Fruit fly (Drosophila melanogaster) whole organism, prepupa: ENCODE measurements around the gene CG5157.

Source experiments
- Blimp-1 ChIP-seq: fragments of 200-800 bp; sonication (Bioruptor generic); optimal IDR thresholded peaks from 3 replicates; lab custom pipeline; 2017; ENCODE audit warnings: missing biosample characterization, missing genetic modification characterization, mild to moderate bottlenecking, moderate library complexity, missing genetic modification reagents
- CG10631 ChIP-seq: fragments of 200-800 bp; sonication (Bioruptor generic); optimal IDR thresholded peaks from 2 replicates; lab custom pipeline; 2016; ENCODE audit warnings: missing biosample characterization, missing genetic modification characterization
- CG10669 ChIP-seq: fragments of 200-800 bp; sonication (Bioruptor generic); optimal IDR thresholded peaks from 3 replicates; lab custom pipeline; 2018; ENCODE audit warnings: missing biosample characterization, mild to moderate bottlenecking, missing genetic modification characterization, moderate library complexity
- CG11762 ChIP-seq: fragments of 200-800 bp; sonication (Bioruptor generic); optimal IDR thresholded peaks from 3 replicates; lab custom pipeline; 2016; ENCODE audit warnings: missing biosample characterization, missing genetic modification characterization; ENCODE audit not compliant: insufficient read depth
- CG11902 ChIP-seq: fragments of 200-800 bp; sonication (Bioruptor generic); optimal IDR thresholded peaks from 3 replicates; lab custom pipeline; 2016; ENCODE audit warnings: missing biosample characterization, missing genetic modification characterization
- CG1621 ChIP-seq: fragments of 200-800 bp; sonication (Bioruptor generic); optimal IDR thresholded peaks from 3 replicates; lab custom pipeline; 2018; ENCODE audit warnings: missing biosample characterization, mild to moderate bottlenecking, missing genetic modification characterization
- CG16779 ChIP-seq: fragments of 200-800 bp; sonication (Bioruptor generic); optimal IDR thresholded peaks from 3 replicates; lab custom pipeline; 2017; ENCODE audit warnings: missing biosample characterization, mild to moderate bottlenecking, missing genetic modification characterization
- CG3032 ChIP-seq: fragments of 200-800 bp; optimal IDR thresholded peaks from 2 replicates; lab custom pipeline; 2019; ENCODE audit warnings: missing biosample characterization, mild to moderate bottlenecking, missing genetic modification characterization, moderate library complexity
- CG31627 ChIP-seq: fragments of 200-800 bp; sonication (Bioruptor generic); optimal IDR thresholded peaks from 3 replicates; lab custom pipeline; 2016; ENCODE audit warnings: missing biosample characterization, missing genetic modification characterization
- CG32006 ChIP-seq: fragments of 200-800 bp; sonication (Bioruptor generic); optimal IDR thresholded peaks from 3 replicates; lab custom pipeline; 2017; ENCODE audit warnings: missing biosample characterization, mild to moderate bottlenecking, missing genetic modification characterization
- CG3919 ChIP-seq: fragments of 200-800 bp; sonication (Bioruptor generic); optimal IDR thresholded peaks from 3 replicates; lab custom pipeline; 2016; ENCODE audit warnings: missing biosample characterization, missing genetic modification characterization
- CG4318 ChIP-seq: fragments of 200-800 bp; sonication (Bioruptor generic); optimal IDR thresholded peaks from 3 replicates; lab custom pipeline; 2017; ENCODE audit warnings: missing biosample characterization, mild to moderate bottlenecking, missing genetic modification characterization
- CG6792 ChIP-seq: fragments of 200-800 bp; sonication (Bioruptor generic); optimal IDR thresholded peaks from 3 replicates; lab custom pipeline; 2016; ENCODE audit warnings: missing biosample characterization, missing genetic modification characterization
- CG6808 ChIP-seq: fragments of 200-800 bp; sonication (Bioruptor generic); optimal IDR thresholded peaks from 3 replicates; lab custom pipeline; 2017; ENCODE audit warnings: missing biosample characterization, missing genetic modification characterization, mild to moderate bottlenecking, moderate library complexity, missing genetic modification reagents
- CG6854 ChIP-seq: fragments of 200-800 bp; sonication (Bioruptor generic); optimal IDR thresholded peaks from 2 replicates; lab custom pipeline; 2017; ENCODE audit warnings: missing biosample characterization, mild to moderate bottlenecking, missing genetic modification characterization
- CG7368 ChIP-seq: fragments of 200-800 bp; sonication (Bioruptor generic); optimal IDR thresholded peaks from 3 replicates; lab custom pipeline; 2016; ENCODE audit warnings: missing biosample characterization, missing genetic modification characterization
- CG9139 ChIP-seq: fragments of 200-800 bp; sonication (Bioruptor generic); optimal IDR thresholded peaks from 3 replicates; lab custom pipeline; 2017; ENCODE audit warnings: missing biosample characterization, mild to moderate bottlenecking, missing genetic modification characterization
- Eip75B ChIP-seq: fragments of 200-800 bp; sonication (Bioruptor generic); optimal IDR thresholded peaks from 3 replicates; lab custom pipeline; 2016; ENCODE audit warnings: missing biosample characterization, missing genetic modification characterization
- Eip78C ChIP-seq: fragments of 200-800 bp; sonication (Bioruptor generic); peaks from one replicate; lab custom pipeline; 2016; ENCODE audit warnings: missing biosample characterization, missing genetic modification characterization
- Ets21C ChIP-seq: fragments of 200-800 bp; sonication (Bioruptor generic); optimal IDR thresholded peaks from 3 replicates; lab custom pipeline; 2016; ENCODE audit warnings: missing biosample characterization, missing genetic modification characterization
- Ets96B ChIP-seq: fragments of 200-800 bp; optimal IDR thresholded peaks from 2 replicates; lab custom pipeline; 2019; ENCODE audit warnings: missing biosample characterization, mild to moderate bottlenecking, missing genetic modification characterization, moderate library complexity
- Hr39 ChIP-seq: fragments of 200-800 bp; sonication (Bioruptor generic); optimal IDR thresholded peaks from 2 replicates; lab custom pipeline; 2016; ENCODE audit warnings: missing biosample characterization, missing genetic modification characterization
- Hr4 ChIP-seq: fragments of 200-800 bp; sonication (Bioruptor generic); optimal IDR thresholded peaks from 3 replicates; lab custom pipeline; 2016; ENCODE audit warnings: missing biosample characterization, missing genetic modification characterization
- Lpt ChIP-seq: fragments of 200-800 bp; sonication (Bioruptor generic); optimal IDR thresholded peaks from 3 replicates; lab custom pipeline; 2016; ENCODE audit warnings: missing biosample characterization, missing genetic modification characterization
- Met ChIP-seq: fragments of 200-800 bp; sonication (Bioruptor generic); optimal IDR thresholded peaks from 3 replicates; lab custom pipeline; 2016; ENCODE audit warnings: missing biosample characterization, missing genetic modification characterization
- OdsH ChIP-seq: fragments of 200-800 bp; sonication (Bioruptor generic); optimal IDR thresholded peaks from 3 replicates; lab custom pipeline; 2016; ENCODE audit warnings: missing biosample characterization, missing genetic modification characterization
- Smox ChIP-seq: fragments of 200-800 bp; sonication (Bioruptor generic); optimal IDR thresholded peaks from 3 replicates; lab custom pipeline; 2016; ENCODE audit warnings: missing biosample characterization, missing genetic modification characterization
- Sox14 ChIP-seq: fragments of 200-800 bp; sonication (Bioruptor generic); optimal IDR thresholded peaks from 3 replicates; lab custom pipeline; 2016; ENCODE audit warnings: missing biosample characterization, missing genetic modification characterization
- acj6 ChIP-seq: fragments of 200-800 bp; sonication (Bioruptor generic); optimal IDR thresholded peaks from 3 replicates; lab custom pipeline; 2016; ENCODE audit warnings: missing biosample characterization, missing genetic modification characterization
- cyc ChIP-seq: fragments of 200-800 bp; sonication (Bioruptor generic); optimal IDR thresholded peaks from 3 replicates; lab custom pipeline; 2016; ENCODE audit warnings: missing biosample characterization, missing genetic modification characterization
- dac ChIP-seq: fragments of 200-800 bp; sonication (Bioruptor generic); optimal IDR thresholded peaks from 2 replicates; lab custom pipeline; 2017; ENCODE audit warnings: missing biosample characterization, mild to moderate bottlenecking, missing genetic modification characterization
- dsx ChIP-seq: fragments of 200-800 bp; optimal IDR thresholded peaks from 3 replicates; lab custom pipeline; 2019; ENCODE audit warnings: missing biosample characterization, mild to moderate bottlenecking, missing genetic modification characterization, moderate library complexity; ENCODE audit not compliant: poor library complexity, severe bottlenecking
- eg ChIP-seq: fragments of 200-800 bp; sonication (Bioruptor generic); IDR thresholded peaks from 3 replicates; pipeline ENCODE4 v1.3.6; 2022; ENCODE audit warnings: missing biosample characterization, missing genetic modification characterization
- esn ChIP-seq: fragments of 200-800 bp; sonication (Bioruptor generic); optimal IDR thresholded peaks from 2 replicates; lab custom pipeline; 2016; ENCODE audit warnings: missing biosample characterization, mild to moderate bottlenecking, missing genetic modification characterization, moderate library complexity
- fkh ChIP-seq: fragments of 200-800 bp; sonication (Bioruptor generic); optimal IDR thresholded peaks from 3 replicates; lab custom pipeline; 2017; ENCODE audit warnings: missing biosample characterization, mild to moderate bottlenecking, missing genetic modification characterization, moderate library complexity
- lz ChIP-seq: fragments of 200-800 bp; sonication (Bioruptor generic); optimal IDR thresholded peaks from 3 replicates; lab custom pipeline; 2016; ENCODE audit warnings: missing biosample characterization, missing genetic modification characterization
- net ChIP-seq: fragments of 200-800 bp; sonication (Bioruptor generic); optimal IDR thresholded peaks from 3 replicates; lab custom pipeline; 2016; ENCODE audit warnings: missing biosample characterization, missing genetic modification characterization
- salr ChIP-seq, 2 experiments: fragments of 200-800 bp; sonication (Bioruptor generic); optimal IDR thresholded peaks; 3 replicates each; lab custom pipeline; 2016 to 2018; ENCODE audit warnings: missing biosample characterization in 2 of 2, missing genetic modification characterization in 2 of 2, mild to moderate bottlenecking in 1 of 2
- spab ChIP-seq: fragments of 200-800 bp; sonication (Bioruptor generic); optimal IDR thresholded peaks from 2 replicates; lab custom pipeline; 2017; ENCODE audit warnings: missing biosample characterization, mild to moderate bottlenecking, missing genetic modification characterization, missing genetic modification reagents
- ss ChIP-seq, 2 experiments: fragments of 200-800 bp; sonication (Bioruptor generic); optimal IDR thresholded peaks; 2 replicates in 1 of 2; 3 replicates in 1 of 2; lab custom pipeline; 2017 to 2018; ENCODE audit warnings: mild to moderate bottlenecking in 2 of 2, missing biosample characterization in 2 of 2, missing genetic modification characterization in 2 of 2, moderate library complexity in 1 of 2
- svp ChIP-seq: fragments of 200-800 bp; sonication (Bioruptor generic); peaks from one replicate; lab custom pipeline; 2016; ENCODE audit warnings: missing biosample characterization, missing genetic modification characterization
- vri ChIP-seq: fragments of 200-800 bp; sonication (Bioruptor generic); optimal IDR thresholded peaks from 3 replicates; lab custom pipeline; 2016; ENCODE audit warnings: missing biosample characterization, mild to moderate bottlenecking, missing genetic modification characterization

Gene CG5157

dm6 chr3L:16174778-16175177 lies 37.1 kb upstream of the CG5157 start (continued):
- TF ChIP-seq Smox (GFP tag; lab: Kevin White, UChicago) (no peak), CG9139 (peak; percentile 17), CG7368 (peak; percentile 26), lz (no peak), spab (GFP tag; lab: Kevin White, UChicago) (peak; percentile 67), CG4318 (no peak), acj6 (peak; percentile 33), CG6854 (GFP tag; lab: Kevin White, UChicago) (no peak), net (GFP tag; lab: Kevin White, UChicago) (no peak), CG31627 (GFP tag; lab: Kevin White, UChicago) (no peak), Ets21C (GFP tag; lab: Kevin White, UChicago) (no peak), Hr4 (no peak), OdsH (GFP tag; lab: Kevin White, UChicago) (peak; percentile 53), Hr39 (peak; percentile 14), CG10631 (peak; percentile 81), esn (GFP tag; lab: Kevin White, UChicago) (peak; percentile 40), Blimp-1 (GFP tag; lab: Kevin White, UChicago) (no peak), CG6792 (GFP tag; lab: Kevin White, UChicago) (peak; percentile 33), CG16779 (tag; lab: Kevin White, UChicago) (no peak), salr (GFP tag; optimal IDR thresholded peaks at IDR 0.05; lab: Kevin White, UChicago) (no peak), CG10669 (GFP tag; lab: Kevin White, UChicago) (peak; percentile 68), Eip75B (GFP tag; lab: Kevin White, UChicago) (no peak), dac (GFP tag; lab: Kevin White, UChicago) (no peak), fkh (no peak), Met (GFP tag; lab: Kevin White, UChicago) (no peak), Sox14 (GFP tag; lab: Kevin White, UChicago) (no peak), CG3032 (tag; lab: Kevin White, UChicago) (peak; percentile 89), CG6808 (GFP tag; lab: Kevin White, UChicago) (peak; percentile 71)

DNA sequence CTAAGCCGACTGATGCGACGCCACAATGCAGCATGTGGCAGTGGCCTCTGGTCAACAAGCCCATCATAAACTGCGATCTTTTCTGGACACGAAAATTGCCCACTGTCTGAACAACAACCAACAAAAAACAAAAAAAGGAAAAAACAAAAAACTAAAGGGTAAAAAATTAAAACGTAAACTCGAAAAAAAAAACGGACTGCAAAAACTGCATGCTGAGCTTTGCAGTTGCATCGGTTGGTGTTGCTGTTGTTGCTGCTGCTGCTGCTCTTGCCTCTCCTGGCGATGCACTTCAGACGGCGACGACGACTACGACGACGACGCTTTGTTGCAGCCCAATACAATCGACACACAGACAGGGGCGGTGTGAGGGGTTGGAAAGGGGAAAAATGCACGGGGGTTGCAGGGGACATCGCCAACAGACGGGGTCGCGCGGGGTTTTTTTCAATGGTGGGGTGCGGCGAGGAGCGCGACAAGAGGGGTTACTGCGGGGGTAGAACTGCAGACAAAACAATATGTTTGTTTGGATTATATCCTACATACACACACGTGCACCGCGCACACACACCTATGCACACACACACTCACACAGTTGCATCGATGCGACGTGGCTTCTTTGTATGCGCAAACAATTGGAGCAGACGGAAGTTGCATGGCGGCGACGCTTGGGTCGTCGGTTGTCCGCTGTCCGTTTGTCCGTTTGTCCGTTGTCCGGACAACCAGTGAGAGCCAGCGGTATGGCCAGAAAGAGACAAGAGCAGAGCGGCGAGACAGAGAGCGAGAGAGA lies 36.3 kb upstream of the CG5157 start:
- peak; percentile 6 for TF ChIP-seq CG3032 (tag; lab: Kevin White, UChicago)
- TF ChIP-seq CG3919 (GFP tag; lab: Kevin White, UChicago): peak; percentile 40
- no peak for TF ChIP-seq salr (GFP tag; optimal IDR thresholded peaks at IDR 0.05; lab: Kevin White, UChicago)
- TF ChIP-seq svp (GFP tag; lab: Kevin White, UChicago): no peak
- peak; percentile 40 for TF ChIP-seq CG10669 (GFP tag; lab: Kevin White, UChicago)
- no peak for TF ChIP-seq OdsH (GFP tag; lab: Kevin White, UChicago)
- TF ChIP-seq CG6854 (GFP tag; lab: Kevin White, UChicago): peak; percentile 4
- peak; percentile 77 to 83 for TF ChIP-seq ss (GFP tag; optimal IDR thresholded peaks at IDR 0.05; lab: Kevin White, UChicago)
- TF ChIP-seq CG6808 (GFP tag; lab: Kevin White, UChicago): peak; percentile 74
- 0 out of 3 replicates have a peak, but pooled peaks have one; percentile 19 for TF ChIP-seq eg (GFP tag; lab: Robert Waterston, UW)
- TF ChIP-seq CG11762: peak; percentile 2
- peak; percentile 33 for TF ChIP-seq CG6792 (GFP tag; lab: Kevin White, UChicago)
- peak; percentile 79 for TF ChIP-seq Eip78C (GFP tag; lab: Kevin White, UChicago)
- no peak for TF ChIP-seq CG11902 (GFP tag; lab: Kevin White, UChicago)
- peak; percentile 28 for TF ChIP-seq Ets96B (tag; lab: Kevin White, UChicago)
- no peak for TF ChIP-seq cyc (GFP tag; lab: Kevin White, UChicago)
- TF ChIP-seq net (GFP tag; lab: Kevin White, UChicago): peak; percentile 6
- no peak for TF ChIP-seq CG7368
- TF ChIP-seq CG32006 (GFP tag; lab: Kevin White, UChicago): no peak
- TF ChIP-seq dsx: peak; percentile 86
- TF ChIP-seq CG1621 (tag; lab: Kevin White, UChicago): peak; percentile 50
- TF ChIP-seq CG9139: peak; percentile 60
- no peak for TF ChIP-seq Eip75B (GFP tag; lab: Kevin White, UChicago)
- TF ChIP-seq vri (GFP tag; lab: Kevin White, UChicago): no peak
- peak; percentile 37 for TF ChIP-seq Lpt
- TF ChIP-seq CG16779 (tag; lab: Kevin White, UChicago): peak; percentile 33
- TF ChIP-seq spab (GFP tag; lab: Kevin White, UChicago): peak; percentile 45
- TF ChIP-seq, all 60 proteins: peak for 18
